Worm (Caenorhabditis elegans): ENCODE results near the gene R07H5.11.
"Not testable (repeated sequence)": the region's sequence is repeated elsewhere in the genome, so short reads cannot be mapped to it uniquely, and the experiment has no call there.

DNA sequence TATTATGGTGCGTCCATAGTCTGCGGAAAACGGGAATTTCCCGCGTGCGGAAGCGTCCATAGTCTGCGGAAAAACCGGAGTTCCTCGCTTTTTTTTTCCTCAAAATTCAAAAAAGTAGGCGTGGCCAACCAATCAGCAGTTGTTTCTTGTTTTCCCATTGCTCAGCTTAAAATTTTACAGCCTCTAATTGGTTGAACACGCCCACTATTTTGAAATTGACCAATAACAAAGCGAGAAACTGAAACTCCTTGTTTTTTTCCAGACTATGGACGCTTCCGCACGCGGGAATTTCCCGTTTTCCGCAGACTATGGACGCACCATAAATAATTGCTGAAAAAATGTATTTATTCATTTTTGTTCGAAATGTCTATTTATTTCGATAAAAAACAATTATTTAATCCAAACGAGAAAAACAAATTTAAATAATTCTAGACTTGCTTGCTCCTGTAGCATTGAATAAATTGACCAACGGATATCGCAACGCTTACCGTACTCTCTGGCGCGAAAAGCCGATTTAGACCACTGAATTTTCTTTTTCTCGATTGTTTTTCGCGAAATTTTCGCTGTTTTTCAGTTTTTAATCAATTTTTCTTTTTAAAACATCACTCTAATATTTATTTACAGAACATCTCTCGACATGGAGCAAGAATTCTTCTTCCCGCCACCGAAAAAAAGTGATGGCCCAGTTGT lies 48.0 kb upstream of the R07H5.11 start, which contains the start of gene C08F8.3:
- TF ChIP-seq pha-4, ceh-30, F13H6.1, ceh-48, fax-1, ahr-1 (tag; optimal IDR thresholded peaks at IDR 0.05): not testable (repeated sequence)

Measured in whole organism, late embryonic.